Worm (Caenorhabditis elegans) whole organism, late embryonic: Measurements from ENCODE around the gene skpt-1.

Experiments
- C08G9.2 ChIP-seq: sonication (generic microtip); optimal IDR thresholded peaks from 2 replicates; lab custom pipeline; 2016; ENCODE audit warnings: mild to moderate bottlenecking, missing genetic modification characterization, moderate library complexity, missing compliant biosample characterization
- C38D4.7 ChIP-seq: fragments of 200-800 bp; sonication (Bioruptor generic); optimal IDR thresholded peaks from 2 replicates; lab custom pipeline; 2018; ENCODE audit warnings: mild to moderate bottlenecking, missing genetic modification characterization, moderate library complexity, missing compliant biosample characterization
- K09A11.1 ChIP-seq: sonication (generic microtip); optimal IDR thresholded peaks from 2 replicates; lab custom pipeline; 2017; ENCODE audit warnings: antibody characterized with exemption, mild to moderate bottlenecking, missing genetic modification characterization, missing compliant biosample characterization; ENCODE audit not compliant: insufficient read depth
- T23F11.4 ChIP-seq: fragments of 200-800 bp; sonication (Bioruptor generic); optimal IDR thresholded peaks from 2 replicates; lab custom pipeline; 2018; ENCODE audit warnings: mild to moderate bottlenecking, missing genetic modification characterization, missing compliant biosample characterization
- ceh-19 ChIP-seq: fragments of 200-800 bp; sonication (Bioruptor generic); optimal IDR thresholded peaks from 2 replicates; lab custom pipeline; 2018; ENCODE audit warnings: mild to moderate bottlenecking, missing genetic modification characterization, missing compliant biosample characterization
- ceh-2 ChIP-seq: sonication (generic microtip); optimal IDR thresholded peaks from 2 replicates; lab custom pipeline; 2016; ENCODE audit warnings: missing genotype, missing genetic modification characterization, missing compliant biosample characterization
- ceh-24 ChIP-seq: sonication (generic microtip); optimal IDR thresholded peaks from 2 replicates; lab custom pipeline; 2016; ENCODE audit warnings: mild to moderate bottlenecking, missing genetic modification characterization, missing compliant biosample characterization
- ceh-30 ChIP-seq: fragments of 150-350 bp; optimal IDR thresholded peaks from 2 replicates; lab custom pipeline; 2014; ENCODE audit warnings: missing biosample characterization, missing genetic modification characterization
- ceh-31 ChIP-seq: sonication (generic microtip); optimal IDR thresholded peaks from 2 replicates; lab custom pipeline; 2016; ENCODE audit warnings: missing genetic modification characterization, missing compliant biosample characterization
- ceh-34 ChIP-seq: sonication (generic microtip); optimal IDR thresholded peaks from 2 replicates; lab custom pipeline; 2016; ENCODE audit warnings: mild to moderate bottlenecking, missing genetic modification characterization, missing compliant biosample characterization
- ceh-6 ChIP-seq: fragments of 200-800 bp; sonication (Bioruptor generic); optimal IDR thresholded peaks from 2 replicates; lab custom pipeline; 2018; ENCODE audit warnings: mild to moderate bottlenecking, missing genetic modification characterization, missing compliant biosample characterization
- ceh-9 ChIP-seq: sonication (generic microtip); optimal IDR thresholded peaks from 2 replicates; lab custom pipeline; 2016; ENCODE audit warnings: mild to moderate bottlenecking, missing genetic modification characterization, inconsistent platforms, missing compliant biosample characterization
- dve-1 ChIP-seq: sonication (generic microtip); optimal IDR thresholded peaks from 2 replicates; lab custom pipeline; 2017; ENCODE audit warnings: antibody characterized with exemption, mild to moderate bottlenecking, missing genetic modification characterization, missing compliant biosample characterization
- ets-4 ChIP-seq: sonication (generic microtip); optimal IDR thresholded peaks from 2 replicates; lab custom pipeline; 2016; ENCODE audit warnings: missing genetic modification characterization, missing compliant biosample characterization
- fax-1 ChIP-seq: sonication (generic microtip); optimal IDR thresholded peaks from 2 replicates; lab custom pipeline; 2016; ENCODE audit warnings: missing genotype, missing genetic modification characterization, missing compliant biosample characterization
- fkh-6 ChIP-seq: sonication (generic microtip); optimal IDR thresholded peaks from 2 replicates; lab custom pipeline; 2016; ENCODE audit warnings: missing genetic modification characterization, missing compliant biosample characterization
- gmeb-2 ChIP-seq: sonication (generic microtip); optimal IDR thresholded peaks from 2 replicates; lab custom pipeline; 2016; ENCODE audit warnings: missing genetic modification characterization, inconsistent platforms, missing compliant biosample characterization
- hlh-13 ChIP-seq: fragments of 200-800 bp; sonication (Bioruptor generic); optimal IDR thresholded peaks from 2 replicates; lab custom pipeline; 2018; ENCODE audit warnings: mild to moderate bottlenecking, missing genetic modification characterization, missing compliant biosample characterization
- hlh-15 ChIP-seq: sonication (generic microtip); optimal IDR thresholded peaks from 2 replicates; lab custom pipeline; 2016; ENCODE audit warnings: missing genetic modification characterization, missing compliant biosample characterization
- hlh-8 ChIP-seq: sonication (generic microtip); optimal IDR thresholded peaks from 2 replicates; lab custom pipeline; 2016; ENCODE audit warnings: missing genotype, missing genetic modification characterization, missing compliant biosample characterization
- lim-6 ChIP-seq: sonication (generic microtip); optimal IDR thresholded peaks from 2 replicates; lab custom pipeline; 2016; ENCODE audit warnings: missing genetic modification characterization, missing compliant biosample characterization
- lin-11 ChIP-seq: fragments of 200-800 bp; sonication (Bioruptor generic); optimal IDR thresholded peaks from 2 replicates; lab custom pipeline; 2018; ENCODE audit warnings: mild to moderate bottlenecking, missing genetic modification characterization, missing compliant biosample characterization
- madf-2 ChIP-seq: sonication (generic microtip); optimal IDR thresholded peaks from 2 replicates; lab custom pipeline; 2017; ENCODE audit warnings: missing genetic modification characterization, missing compliant biosample characterization
- nfya-1 ChIP-seq: sonication (generic microtip); optimal IDR thresholded peaks from 2 replicates; lab custom pipeline; 2017; ENCODE audit warnings: missing genetic modification characterization, mild to moderate bottlenecking, missing compliant biosample characterization, antibody characterized with exemption, moderate library complexity
- nhr-11 ChIP-seq: fragments of 150-350 bp; optimal IDR thresholded peaks from 2 replicates; lab custom pipeline; 2014; ENCODE audit warnings: missing biosample characterization, missing genetic modification characterization
- nhr-232 ChIP-seq: sonication (generic microtip); optimal IDR thresholded peaks from 2 replicates; lab custom pipeline; 2016; ENCODE audit warnings: missing genetic modification characterization, missing compliant biosample characterization
- pag-3 ChIP-seq: sonication (generic microtip); optimal IDR thresholded peaks from 2 replicates; lab custom pipeline; 2016; ENCODE audit warnings: missing compliant biosample characterization, missing genetic modification characterization, borderline replicate concordance
- pax-1 ChIP-seq: fragments of 150-350 bp; optimal IDR thresholded peaks from 2 replicates; lab custom pipeline; 2014; ENCODE audit warnings: missing biosample characterization, missing genetic modification characterization
- pha-2 ChIP-seq: sonication (generic microtip); optimal IDR thresholded peaks from 2 replicates; lab custom pipeline; 2017; ENCODE audit warnings: mild to moderate bottlenecking, missing genetic modification characterization, missing compliant biosample characterization
- pha-4 ChIP-seq: fragments of 150-350 bp; optimal IDR thresholded peaks from 2 replicates; lab custom pipeline; 2018; ENCODE audit warnings: missing biosample characterization, missing genetic modification reagents, missing genetic modification characterization
- pqm-1 ChIP-seq: sonication (generic microtip); optimal IDR thresholded peaks from 2 replicates; lab custom pipeline; 2016; ENCODE audit warnings: missing genetic modification characterization, missing compliant biosample characterization
- syd-9 ChIP-seq: sonication (generic microtip); optimal IDR thresholded peaks from 2 replicates; lab custom pipeline; 2016; ENCODE audit warnings: mild to moderate bottlenecking, missing genetic modification characterization, moderate library complexity, missing compliant biosample characterization
- tbx-7 ChIP-seq: sonication (generic microtip); optimal IDR thresholded peaks from 2 replicates; lab custom pipeline; 2016; ENCODE audit warnings: missing genotype, missing genetic modification characterization, missing compliant biosample characterization
- unc-55 ChIP-seq: sonication (generic microtip); optimal IDR thresholded peaks from 2 replicates; lab custom pipeline; 2017; ENCODE audit warnings: missing biosample characterization, missing genetic modification reagents, missing genetic modification characterization
- ztf-16 ChIP-seq: sonication (generic microtip); optimal IDR thresholded peaks from 2 replicates; lab custom pipeline; 2017; ENCODE audit warnings: missing genetic modification characterization, missing compliant biosample characterization

Gene skpt-1

ce11 chrIII:5407588-5407987, 40.6 kb downstream of the skpt-1 start, which contains the start of gene W03A5.1:
Gene W03A5.1 (plus strand): TSS chrIII:5407888.
- TF ChIP-seq ceh-30 (tag; lab: Kevin White, UChicago) (no peak), tbx-7 (tag; lab: Kevin White, UChicago) (no peak), madf-2 (tag; lab: Kevin White, UChicago) (no peak), ceh-31 (tag; lab: Kevin White, UChicago) (no peak), lim-6 (tag; lab: Kevin White, UChicago) (no peak), fax-1 (tag; lab: Kevin White, UChicago) (no peak), ceh-2 (no peak), pha-2 (no peak), ceh-9 (no peak), C08G9.2 (no peak)

ce11 chrIII:5407060-5407459, 41.1 kb downstream of the skpt-1 start:
- no peak for TF ChIP-seq nhr-11 (tag; lab: Kevin White, UChicago)
- no peak for TF ChIP-seq ceh-19 (GFP tag; lab: Kevin White, UChicago)
- TF ChIP-seq pag-3 (tag; lab: Kevin White, UChicago), result no peak
- TF ChIP-seq syd-9, result no peak
- TF ChIP-seq pax-1, result no peak
- TF ChIP-seq ztf-16, result no peak
- TF ChIP-seq ceh-24 (tag; lab: Kevin White, UChicago), result no peak
- TF ChIP-seq hlh-8 (tag; lab: Kevin White, UChicago), result no peak
- no peak for TF ChIP-seq T23F11.4 (GFP tag; lab: Kevin White, UChicago)

ce11 chrIII:5406314-5406713, 41.9 kb downstream of the skpt-1 start:
- no peak for TF ChIP-seq lim-6 (tag; lab: Kevin White, UChicago)
- TF ChIP-seq pha-2, result no peak
- no peak for TF ChIP-seq fkh-6 (tag; lab: Kevin White, UChicago)
- TF ChIP-seq ceh-31 (tag; lab: Kevin White, UChicago), result no peak
- no peak for TF ChIP-seq ceh-6
- no peak for TF ChIP-seq hlh-8 (tag; lab: Kevin White, UChicago)
- no peak for TF ChIP-seq gmeb-2 (tag; lab: Kevin White, UChicago)
- no peak for TF ChIP-seq pqm-1
- no peak for TF ChIP-seq C38D4.7
- no peak for TF ChIP-seq nfya-1 (tag; lab: Kevin White, UChicago)
- no peak for TF ChIP-seq hlh-13
- TF ChIP-seq ceh-30 (tag; lab: Kevin White, UChicago), result no peak
- no peak for TF ChIP-seq ztf-16
- no peak for TF ChIP-seq hlh-15
- TF ChIP-seq nhr-232, result no peak
- TF ChIP-seq syd-9, result no peak
- TF ChIP-seq pha-4, result no peak
- TF ChIP-seq, all 69 proteins: peak for 0

ce11 chrIII:5405628-5406084, 42.5 kb downstream of the skpt-1 start, which contains the start of the genes W03A5.2 and Y32H12A.8:
Gene W03A5.2 (plus strand): TSS chrIII:5406034.
Gene Y32H12A.8 (minus strand): TSS chrIII:5406037.
- no peak for TF ChIP-seq ceh-34 (tag; lab: Kevin White, UChicago)
- TF ChIP-seq ceh-2, result no peak
- peak; percentile 41 for TF ChIP-seq nfya-1 (tag; lab: Kevin White, UChicago)

- no peak for TF ChIP-seq ets-4
- TF ChIP-seq hlh-15, result no peak
- no peak for TF ChIP-seq lin-11 (tag; lab: Kevin White, UChicago)
- no peak for TF ChIP-seq unc-55 (GFP tag; lab: Kevin White, UChicago)
- TF ChIP-seq dve-1 (tag; lab: Kevin White, UChicago), result no peak
- TF ChIP-seq K09A11.1 (tag; lab: Kevin White, UChicago), result no peak
- no peak for TF ChIP-seq ztf-16
- no peak for TF ChIP-seq pax-1
Observed at ce11 chrIII:5404998-5405397, 43.2 kb downstream of the skpt-1 start.
